Worm (Caenorhabditis elegans) whole organism, early embryonic: Measurements from ENCODE around the gene T26E4.9.
"Not testable (repeated sequence)": the region's sequence is repeated elsewhere in the genome, so short reads cannot be mapped to it uniquely, and the experiment has no call there.

ENCODE experiments used
- B0310.2 ChIP-seq: sonication (generic microtip); optimal IDR thresholded peaks from 2 replicates; lab custom pipeline; 2016; ENCODE audit warnings: mild to moderate bottlenecking, missing genetic modification characterization, missing compliant biosample characterization
- F13C5.2 ChIP-seq: sonication (generic microtip); optimal IDR thresholded peaks from 2 replicates; lab custom pipeline; 2017; ENCODE audit warnings: mild to moderate bottlenecking, missing genetic modification characterization, inconsistent platforms, missing compliant biosample characterization
- aly-1 ChIP-seq: sonication (generic microtip); optimal IDR thresholded peaks from 2 replicates; lab custom pipeline; 2016; ENCODE audit warnings: missing genetic modification characterization, missing compliant biosample characterization
- ama-1 ChIP-seq: fragments of 150-350 bp; optimal IDR thresholded peaks from 2 replicates; lab custom pipeline; 2014
- ceh-36 ChIP-seq: sonication (generic microtip); optimal IDR thresholded peaks from 2 replicates; lab custom pipeline; 2016; ENCODE audit warnings: missing genetic modification characterization, inconsistent platforms, missing compliant biosample characterization
- ets-7 ChIP-seq: sonication (generic microtip); optimal IDR thresholded peaks from 2 replicates; lab custom pipeline; 2016; ENCODE audit warnings: missing genotype, missing genetic modification characterization, missing compliant biosample characterization
- flt-1 ChIP-seq: fragments of 200-800 bp; sonication (Bioruptor generic); IDR thresholded peaks from 2 replicates; pipeline ENCODE4 v1.3.6; 2022; ENCODE audit warnings: missing genetic modification characterization, missing compliant biosample characterization
- hnd-1 ChIP-seq: sonication (generic microtip); optimal IDR thresholded peaks from 2 replicates; lab custom pipeline; 2016; ENCODE audit warnings: missing genetic modification characterization, missing compliant biosample characterization
- tbx-11 ChIP-seq: fragments of 200-800 bp; sonication (Bioruptor generic); IDR thresholded peaks from 2 replicates; pipeline ENCODE4 v1.3.6; 2022; ENCODE audit warnings: missing genetic modification characterization, missing compliant biosample characterization
- tbx-37 ChIP-seq: fragments of 200-800 bp; sonication (Bioruptor generic); conservative IDR thresholded peaks from 2 replicates; pipeline ENCODE4 v1.3.6; 2022; ENCODE audit warnings: missing genetic modification reagents, missing genetic modification characterization, missing compliant biosample characterization
- tra-4 ChIP-seq: sonication (generic microtip); optimal IDR thresholded peaks from 2 replicates; lab custom pipeline; 2017; ENCODE audit warnings: missing genetic modification characterization, missing compliant biosample characterization

DNA sequence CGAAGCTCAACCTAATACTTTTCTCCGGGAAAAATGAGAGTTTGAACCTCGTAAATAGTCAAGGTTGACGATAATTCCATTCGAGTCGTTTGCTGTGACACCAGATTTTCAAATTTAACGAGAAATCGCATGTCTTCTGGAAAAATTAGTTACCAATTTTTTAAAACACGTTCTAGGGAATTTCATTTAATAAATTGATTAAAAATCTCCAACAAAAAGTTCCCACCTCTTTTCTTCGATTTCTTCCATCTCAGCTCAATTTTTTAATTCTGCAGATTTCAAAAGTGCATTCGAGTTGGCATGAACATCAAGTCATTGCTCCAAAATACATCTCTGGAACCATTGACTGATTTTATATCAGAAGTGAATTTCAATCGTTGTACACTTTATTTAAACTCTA, 9.5 kb upstream of the T26E4.9 start, which contains the start of gene nhr-282:
- TF ChIP-seq ets-7 (tag; lab: Kevin White, UChicago); ama-1 (lab: Kevin White, UChicago); tbx-11 (GFP tag; lab: Robert Waterston, UW); F13C5.2 (tag; lab: Kevin White, UChicago); tbx-37 (GFP tag; lab: Robert Waterston, UW); flt-1; tra-4 (tag; lab: Kevin White, UChicago); B0310.2 (tag; lab: Kevin White, UChicago); hnd-1; ceh-36 (tag; lab: Kevin White, UChicago); aly-1 (tag; lab: Kevin White, UChicago): not testable (repeated sequence)
